Worm (Caenorhabditis elegans) whole organism, young adult: Measurements from ENCODE around the gene ZK757.2.
A peak's percentile ranks its signal among the peaks of the same experiment; 100 is the strongest.

Source experiments
- B0035.1 ChIP-seq: sonication (generic microtip); optimal IDR thresholded peaks from 2 replicates; lab custom pipeline; 2016; ENCODE audit warnings: missing genetic modification characterization, mild to moderate bottlenecking, missing compliant biosample characterization, missing genotype, missing genetic modification reagents
- D2030.7 ChIP-seq: fragments of 200-800 bp; sonication (Bioruptor generic); IDR thresholded peaks from 2 replicates; pipeline ENCODE4 v1.3.6; 2022; ENCODE audit warnings: missing genetic modification reagents, missing genetic modification characterization, missing compliant biosample characterization
- F22D6.2 ChIP-seq: sonication (generic microtip); optimal IDR thresholded peaks from 2 replicates; lab custom pipeline; 2016; ENCODE audit warnings: mild to moderate bottlenecking, missing genetic modification characterization, missing compliant biosample characterization
- F33H1.4 ChIP-seq: fragments of 200-800 bp; sonication (Bioruptor generic); IDR thresholded peaks from 2 replicates; pipeline ENCODE4 v1.3.6; 2022; ENCODE audit warnings: missing genetic modification reagents, missing genetic modification characterization, missing compliant biosample characterization
- F37B4.10 ChIP-seq: fragments of 200-800 bp; sonication (Bioruptor generic); IDR thresholded peaks from 2 replicates; pipeline ENCODE4 v1.3.6; 2022; ENCODE audit warnings: missing genetic modification characterization, missing compliant biosample characterization
- F49E8.2 ChIP-seq: sonication (generic microtip); optimal IDR thresholded peaks from 3 replicates; lab custom pipeline; 2017; ENCODE audit warnings: missing genetic modification characterization, mild to moderate bottlenecking, missing compliant biosample characterization, antibody characterized with exemption, moderate library complexity; ENCODE audit not compliant: insufficient read depth
- F52B5.7 ChIP-seq: sonication (generic microtip); optimal IDR thresholded peaks from 2 replicates; lab custom pipeline; 2016; ENCODE audit warnings: mild to moderate bottlenecking, missing genetic modification characterization, missing compliant biosample characterization
- Y67H2A.10 ChIP-seq: fragments of 200-800 bp; sonication (Bioruptor generic); conservative IDR thresholded peaks from 2 replicates; pipeline ENCODE4 v1.3.6; 2022; ENCODE audit warnings: missing genetic modification reagents, missing genetic modification characterization, missing compliant biosample characterization
- Y95B8A.8 ChIP-seq: fragments of 200-800 bp; sonication (Bioruptor generic); IDR thresholded peaks from 2 replicates; pipeline ENCODE4 v1.3.6; 2022; ENCODE audit warnings: missing genetic modification reagents, missing genetic modification characterization, missing compliant biosample characterization
- ZK185.1 ChIP-seq: sonication (generic microtip); optimal IDR thresholded peaks from 2 replicates; lab custom pipeline; 2016; ENCODE audit warnings: mild to moderate bottlenecking, missing genetic modification characterization, missing compliant biosample characterization; ENCODE audit not compliant: poor library complexity, severe bottlenecking
- akir-1 ChIP-seq: fragments of 200-800 bp; sonication (Bioruptor generic); optimal IDR thresholded peaks from 2 replicates; lab custom pipeline; 2018; ENCODE audit warnings: mild to moderate bottlenecking, missing genetic modification characterization, moderate library complexity, missing compliant biosample characterization
- aptf-2 ChIP-seq: fragments of 200-800 bp; sonication (Bioruptor generic); conservative IDR thresholded peaks from 2 replicates; pipeline ENCODE4 v1.3.6; 2022; ENCODE audit warnings: missing genetic modification reagents, missing genetic modification characterization, missing compliant biosample characterization
- attf-5 ChIP-seq: fragments of 200-800 bp; sonication (Bioruptor generic); optimal IDR thresholded peaks from 2 replicates; lab custom pipeline; 2018; ENCODE audit warnings: mild to moderate bottlenecking, missing genetic modification characterization, missing compliant biosample characterization
- ccch-3 ChIP-seq: fragments of 200-800 bp; sonication (Bioruptor generic); optimal IDR thresholded peaks from 2 replicates; lab custom pipeline; 2018; ENCODE audit warnings: mild to moderate bottlenecking, missing genetic modification characterization, missing compliant biosample characterization
- cebp-2 ChIP-seq: fragments of 200-800 bp; sonication (Bioruptor generic); IDR thresholded peaks from 2 replicates; pipeline ENCODE4 v1.3.6; 2022; ENCODE audit warnings: missing genetic modification characterization, missing compliant biosample characterization
- ceh-91 ChIP-seq: fragments of 200-800 bp; sonication (Bioruptor generic); IDR thresholded peaks from 2 replicates; pipeline ENCODE4 v1.3.6; 2022; ENCODE audit warnings: missing genetic modification reagents, missing genetic modification characterization, missing compliant biosample characterization
- dpl-1 ChIP-seq: fragments of 150-350 bp; optimal IDR thresholded peaks from 2 replicates; lab custom pipeline; 2014; ENCODE audit warnings: missing biosample characterization, missing genetic modification reagents, missing genetic modification characterization
- egl-18 ChIP-seq: fragments of 200-800 bp; sonication (Bioruptor generic); IDR thresholded peaks from 2 replicates; pipeline ENCODE4 v1.3.6; 2022; ENCODE audit warnings: missing genetic modification reagents, missing genetic modification characterization, missing compliant biosample characterization
- egrh-3 ChIP-seq: fragments of 200-800 bp; sonication (Bioruptor generic); IDR thresholded peaks from 2 replicates; pipeline ENCODE4 v1.3.6; 2022; ENCODE audit warnings: missing genetic modification reagents, missing genetic modification characterization, missing compliant biosample characterization
- ekl-4 ChIP-seq: fragments of 200-800 bp; sonication (Bioruptor generic); IDR thresholded peaks from 2 replicates; pipeline ENCODE4 v1.3.6; 2022; ENCODE audit warnings: missing genetic modification reagents, missing genetic modification characterization, missing compliant biosample characterization
- ets-4 ChIP-seq: fragments of 200-800 bp; sonication (Bioruptor generic); optimal IDR thresholded peaks from 2 replicates; lab custom pipeline; 2018; ENCODE audit warnings: mild to moderate bottlenecking, missing genetic modification characterization, missing compliant biosample characterization
- gei-17 ChIP-seq: fragments of 200-800 bp; sonication (Bioruptor generic); optimal IDR thresholded peaks from 2 replicates; lab custom pipeline; 2018; ENCODE audit warnings: mild to moderate bottlenecking, missing genetic modification characterization, missing compliant biosample characterization
- hlh-26 ChIP-seq: fragments of 200-800 bp; sonication (Bioruptor generic); conservative IDR thresholded peaks from 2 replicates; pipeline ENCODE4 v1.3.6; 2022; ENCODE audit warnings: missing genetic modification reagents, missing genetic modification characterization, missing compliant biosample characterization
- hmg-20 ChIP-seq: fragments of 200-800 bp; sonication (Bioruptor generic); IDR thresholded peaks from 2 replicates; pipeline ENCODE4 v1.3.6; 2022; ENCODE audit warnings: missing genetic modification reagents, missing genetic modification characterization, missing compliant biosample characterization
- let-607 ChIP-seq, 2 experiments: fragments of 200-800 bp in 1 of 2; sonication (Bioruptor generic) in 1 of 2; sonication (generic microtip) in 1 of 2; optimal IDR thresholded peaks; 2 replicates each; lab custom pipeline; 2016 to 2018; ENCODE audit warnings: mild to moderate bottlenecking in 2 of 2, missing compliant biosample characterization in 2 of 2, missing genetic modification characterization in 2 of 2, moderate library complexity in 2 of 2, missing genotype in 1 of 2
- lin-35 ChIP-seq, 3 experiments: fragments of 150-350 bp in 2 of 3; sonication (generic microtip) in 1 of 3; optimal IDR thresholded peaks; 2 replicates each; lab custom pipeline; 2014 to 2018; ENCODE audit warnings: missing biosample characterization in 3 of 3, missing genetic modification characterization in 3 of 3, missing genetic modification reagents in 3 of 3
- lin-54 ChIP-seq: fragments of 200-800 bp; sonication (Bioruptor generic); optimal IDR thresholded peaks from 2 replicates; lab custom pipeline; 2018; ENCODE audit warnings: mild to moderate bottlenecking, missing genetic modification characterization, missing compliant biosample characterization
- lir-1 ChIP-seq: fragments of 200-800 bp; sonication (Bioruptor generic); conservative IDR thresholded peaks from 2 replicates; pipeline ENCODE4 v1.3.6; 2022; ENCODE audit warnings: missing genetic modification reagents, missing genetic modification characterization, missing compliant biosample characterization
- lsl-1 ChIP-seq: fragments of 200-800 bp; sonication (Bioruptor generic); optimal IDR thresholded peaks from 2 replicates; lab custom pipeline; 2018; ENCODE audit warnings: mild to moderate bottlenecking, missing genetic modification characterization, moderate library complexity, missing compliant biosample characterization
- madf-3 ChIP-seq: fragments of 200-800 bp; sonication (Bioruptor generic); IDR thresholded peaks from 2 replicates; pipeline ENCODE4 v1.3.6; 2022; ENCODE audit warnings: missing genetic modification reagents, missing genetic modification characterization, missing compliant biosample characterization
- madf-6 ChIP-seq: fragments of 200-800 bp; sonication (Bioruptor generic); IDR thresholded peaks from 2 replicates; pipeline ENCODE4 v1.3.6; 2022; ENCODE audit warnings: missing genetic modification reagents, missing genetic modification characterization, missing compliant biosample characterization
- mcd-1 ChIP-seq: fragments of 200-800 bp; sonication (Bioruptor generic); IDR thresholded peaks from 2 replicates; pipeline ENCODE4 v1.3.6; 2022; ENCODE audit warnings: missing genetic modification reagents, missing genetic modification characterization, missing compliant biosample characterization
- mes-4 ChIP-seq: sonication (generic microtip); optimal IDR thresholded peaks from 2 replicates; lab custom pipeline; 2016; ENCODE audit warnings: missing genotype, missing genetic modification characterization, missing compliant biosample characterization
- nhr-27 ChIP-seq: fragments of 200-800 bp; sonication (Bioruptor generic); optimal IDR thresholded peaks from 2 replicates; lab custom pipeline; 2018; ENCODE audit warnings: mild to moderate bottlenecking, missing genetic modification characterization, moderate library complexity, missing compliant biosample characterization
- nhr-90 ChIP-seq: sonication (generic microtip); optimal IDR thresholded peaks from 2 replicates; lab custom pipeline; 2016; ENCODE audit warnings: missing genotype, mild to moderate bottlenecking, missing genetic modification characterization, missing compliant biosample characterization
- pbrm-1 ChIP-seq: fragments of 200-800 bp; sonication (Bioruptor generic); IDR thresholded peaks from 2 replicates; pipeline ENCODE4 v1.3.6; 2022; ENCODE audit warnings: missing genetic modification reagents, missing genetic modification characterization, missing compliant biosample characterization
- pha-4 ChIP-seq: fragments of 150-350 bp; sonication (generic microtip); optimal IDR thresholded peaks from 2 replicates; lab custom pipeline; 2014; ENCODE audit warnings: missing biosample characterization, missing genetic modification reagents, missing genetic modification characterization
- rec-8 ChIP-seq, 2 experiments: sonication (generic microtip); optimal IDR thresholded peaks; 2 replicates each; lab custom pipeline; 2016; ENCODE audit warnings: mild to moderate bottlenecking in 2 of 2, missing genetic modification characterization in 2 of 2, missing genetic modification reagents in 2 of 2, missing genotype in 2 of 2, missing biosample characterization in 1 of 2, missing compliant biosample characterization in 1 of 2, moderate library complexity in 1 of 2
- snpc-1.3 ChIP-seq: sonication (generic microtip); optimal IDR thresholded peaks from 2 replicates; lab custom pipeline; 2017; ENCODE audit warnings: missing genetic modification characterization, mild to moderate bottlenecking, missing compliant biosample characterization, antibody characterized with exemption, moderate library complexity, missing genotype, missing genetic modification reagents; ENCODE audit not compliant: insufficient read depth
- sptf-2 ChIP-seq: fragments of 200-800 bp; sonication (Bioruptor generic); optimal IDR thresholded peaks from 2 replicates; lab custom pipeline; 2018; ENCODE audit warnings: mild to moderate bottlenecking, missing genetic modification characterization, missing compliant biosample characterization
- tbp1 ChIP-seq: fragments of 200-800 bp; sonication (Bioruptor generic); optimal IDR thresholded peaks from 2 replicates; lab custom pipeline; 2018; ENCODE audit warnings: mild to moderate bottlenecking, missing genetic modification characterization, missing compliant biosample characterization
- ztf-18 ChIP-seq: sonication (generic microtip); optimal IDR thresholded peaks from 2 replicates; lab custom pipeline; 2016; ENCODE audit warnings: missing genotype, mild to moderate bottlenecking, missing genetic modification characterization, missing compliant biosample characterization
- ztf-25 ChIP-seq: fragments of 200-800 bp; sonication (Bioruptor generic); IDR thresholded peaks from 2 replicates; pipeline ENCODE4 v1.3.6; 2022; ENCODE audit warnings: missing genetic modification reagents, missing genetic modification characterization, missing compliant biosample characterization
- ztf-3 ChIP-seq: fragments of 200-800 bp; sonication (Bioruptor generic); optimal IDR thresholded peaks from 2 replicates; lab custom pipeline; 2018; ENCODE audit warnings: mild to moderate bottlenecking, missing genetic modification characterization, missing compliant biosample characterization
- ztf-6 ChIP-seq: fragments of 200-800 bp; sonication (Bioruptor generic); IDR thresholded peaks from 2 replicates; pipeline ENCODE4 v1.3.6; 2022; ENCODE audit warnings: missing genetic modification reagents, missing genetic modification characterization, missing compliant biosample characterization

Gene ZK757.2

ce11 chrIII:9848083-9848482 is 30.6 kb downstream of the ZK757.2 start, which contains the start of gene mrpl-36:
Gene mrpl-36, minus strand, starts transcription at chrIII:9848116.
- no peak for TF ChIP-seq Y67H2A.10
- no peak for TF ChIP-seq ekl-4 (GFP tag; lab: Robert Waterston, UW)
- TF ChIP-seq gei-17 (GFP tag; lab: Kevin White, UChicago), result no peak
- TF ChIP-seq aptf-2 (GFP tag; lab: Robert Waterston, UW), result no peak
- TF ChIP-seq F52B5.7 (tag; lab: Kevin White, UChicago), result no peak
- no peak for TF ChIP-seq dpl-1 (GFP tag; lab: Kevin White, UChicago)
- no peak for TF ChIP-seq nhr-27 (tag; lab: Kevin White, UChicago)
- no peak for TF ChIP-seq egl-18
- no peak for TF ChIP-seq ztf-3 (GFP tag; lab: Kevin White, UChicago)
- no peak for TF ChIP-seq D2030.7 (GFP tag; lab: Robert Waterston, UW)
- no peak for TF ChIP-seq F22D6.2
- no peak for TF ChIP-seq hmg-20 (GFP tag; lab: Robert Waterston, UW)
- TF ChIP-seq ztf-6 (GFP tag; lab: Robert Waterston, UW), result no peak
- no peak for TF ChIP-seq ceh-91 (GFP tag; lab: Robert Waterston, UW)
- TF ChIP-seq ztf-25 (GFP tag; lab: Robert Waterston, UW), result no peak
- TF ChIP-seq let-607 (tag; optimal IDR thresholded peaks at IDR 0.05; lab: Kevin White, UChicago), result no peak
- TF ChIP-seq mes-4, result no peak
- no peak for TF ChIP-seq lir-1 (GFP tag; lab: Robert Waterston, UW)
- TF ChIP-seq attf-5 (GFP tag; lab: Kevin White, UChicago), result peak; percentile 27
- TF ChIP-seq F37B4.10 (GFP tag; lab: Robert Waterston, UW), result no peak
- no peak for TF ChIP-seq akir-1 (GFP tag; lab: Kevin White, UChicago)
- TF ChIP-seq F49E8.2 (tag; lab: Kevin White, UChicago), result peak; percentile 44
- TF ChIP-seq nhr-90, result no peak
- TF ChIP-seq Y95B8A.8 (GFP tag; lab: Robert Waterston, UW), result no peak
- TF ChIP-seq pha-4, result no peak
- no peak for TF ChIP-seq hlh-26 (GFP tag; lab: Robert Waterston, UW)
- TF ChIP-seq lin-35 (GFP tag; optimal IDR thresholded peaks at IDR 0.05; lab: Kevin White, UChicago), result no peak
- 0 out of 2 replicates have a peak, but pooled peaks have one; percentile 32 for TF ChIP-seq F33H1.4 (GFP tag; lab: Robert Waterston, UW)
- peak; percentile 35 for TF ChIP-seq snpc-1.3 (tag; lab: Kevin White, UChicago)
- no peak for TF ChIP-seq B0035.1 (tag; lab: Kevin White, UChicago)
- TF ChIP-seq ccch-3 (GFP tag; lab: Kevin White, UChicago), result no peak
- no peak for TF ChIP-seq cebp-2 (GFP tag; lab: Robert Waterston, UW)
- TF ChIP-seq pbrm-1 (GFP tag; lab: Robert Waterston, UW), result no peak
- no peak for TF ChIP-seq ZK185.1
- no peak for TF ChIP-seq ztf-18 (tag; lab: Kevin White, UChicago)
- peak; percentile 69 for TF ChIP-seq madf-6 (GFP tag; lab: Robert Waterston, UW)
- TF ChIP-seq mcd-1, result peak; percentile 73
- peak; percentile 0 for TF ChIP-seq lin-54
- no peak for TF ChIP-seq sptf-2 (GFP tag; lab: Kevin White, UChicago)
- TF ChIP-seq rec-8 (tag; optimal IDR thresholded peaks at IDR 0.05; lab: Kevin White, UChicago), result no peak
- TF ChIP-seq egrh-3 (GFP tag; lab: Robert Waterston, UW), result no peak
- no peak for TF ChIP-seq ets-4 (GFP tag; lab: Kevin White, UChicago)
- peak; percentile 21 for TF ChIP-seq tbp1 (GFP tag; lab: Kevin White, UChicago)
- TF ChIP-seq lsl-1 (GFP tag; lab: Kevin White, UChicago), result peak; percentile 40
- no peak for TF ChIP-seq madf-3 (GFP tag; lab: Robert Waterston, UW)
